Fruit fly (Drosophila melanogaster) whole organism, prepupa: ENCODE data around the gene TwdlC.
A peak's percentile ranks its signal among the peaks of the same experiment; 100 is the strongest.

Experiments
- CG6854 ChIP-seq: fragments of 200-800 bp; sonication (Bioruptor generic); optimal IDR thresholded peaks from 2 replicates; lab custom pipeline; 2017; ENCODE audit warnings: missing biosample characterization, mild to moderate bottlenecking, missing genetic modification characterization
- Ets96B ChIP-seq: fragments of 200-800 bp; optimal IDR thresholded peaks from 2 replicates; lab custom pipeline; 2019; ENCODE audit warnings: missing biosample characterization, mild to moderate bottlenecking, missing genetic modification characterization, moderate library complexity
- Hr39 ChIP-seq: fragments of 200-800 bp; sonication (Bioruptor generic); optimal IDR thresholded peaks from 2 replicates; lab custom pipeline; 2016; ENCODE audit warnings: missing biosample characterization, missing genetic modification characterization
- net ChIP-seq: fragments of 200-800 bp; sonication (Bioruptor generic); optimal IDR thresholded peaks from 3 replicates; lab custom pipeline; 2016; ENCODE audit warnings: missing biosample characterization, missing genetic modification characterization
- topi ChIP-seq: fragments of 200-800 bp; sonication (Bioruptor generic); optimal IDR thresholded peaks from 3 replicates; lab custom pipeline; 2016; ENCODE audit warnings: missing biosample characterization, missing genetic modification characterization

dm6 chr3R:26967587-26968312 is 26.9 kb upstream of the TwdlC start:
- no peak for TF ChIP-seq Hr39 (GFP tag; lab: Kevin White, UChicago)
- peak; percentile 39 for TF ChIP-seq topi (GFP tag; lab: Kevin White, UChicago)
- peak; percentile 1 for TF ChIP-seq Ets96B (tag; lab: Kevin White, UChicago)
- no peak for TF ChIP-seq net (GFP tag; lab: Kevin White, UChicago)
- no peak for TF ChIP-seq CG6854 (GFP tag; lab: Kevin White, UChicago)
